Worm (Caenorhabditis elegans): ENCODE measurements around the gene pigw-1.

ce11 chrII:2858851-2859250 is 25.9 kb downstream of the pigw-1 start:
- TF ChIP-seq ceh-58 (GFP tag; IDR thresholded peaks at IDR 0.05) (no peak), madf-8 (GFP tag; conservative IDR thresholded peaks at IDR 0.05) (no peak), fkh-3 (tag; optimal IDR thresholded peaks at IDR 0.05) (no peak), nfyb-1 (GFP tag; IDR thresholded peaks at IDR 0.05) (no peak), ztf-22 (GFP tag; optimal IDR thresholded peaks at IDR 0.05) (no peak), F37B4.10 (GFP tag; IDR thresholded peaks at IDR 0.05) (no peak), ama-1 (optimal IDR thresholded peaks at IDR 0.05) (no peak), ama-1 (GFP tag; optimal IDR thresholded peaks at IDR 0.05) (no peak), gei-17 (GFP tag; optimal IDR thresholded peaks at IDR 0.05) (no peak), F33H1.4 (GFP tag; IDR thresholded peaks at IDR 0.05) (no peak), mel-28 (tag; optimal IDR thresholded peaks at IDR 0.05; ENCODE audit: borderline replicate concordance) (no peak), nfya-1 (tag; optimal IDR thresholded peaks at IDR 0.05; ENCODE audit: borderline replicate concordance, insufficient read depth) (no peak)
